Fruit fly (Drosophila melanogaster) whole organism: Measurements from ENCODE around the gene CG17298.

Experiments
- pan ChIP-seq: fragments of >200 bp; optimal IDR thresholded peaks from 2 replicates; lab custom pipeline; 2017
- usp ChIP-seq: fragments of >200 bp; optimal IDR thresholded peaks from 2 replicates; lab custom pipeline; 2017; ENCODE audit warnings: missing biosample characterization, missing genetic modification characterization, mixed read lengths

- TF ChIP-seq pan (lab: Kevin White, UChicago): no peak
- no peak for TF ChIP-seq usp
These were observed 28.7 kb upstream of the CG17298 start for dm6 chr3R:21254296-21254695.
